Fruit fly (Drosophila melanogaster) whole organism, pupa: Measurements from ENCODE around the gene CG11898.

Experiments used
- CG10348 ChIP-seq: fragments of 200-800 bp; sonication (Bioruptor generic); IDR thresholded peaks from 2 replicates; pipeline ENCODE4 v1.3.6; 2022; ENCODE audit warnings: missing biosample characterization, missing genetic modification characterization
- CG12605 ChIP-seq: fragments of 200-800 bp; sonication (Bioruptor generic); IDR thresholded peaks from 2 replicates; pipeline ENCODE4 v1.3.6; 2022; ENCODE audit warnings: missing biosample characterization, missing genetic modification characterization
- CG13204 ChIP-seq: fragments of 200-800 bp; sonication (Bioruptor generic); optimal IDR thresholded peaks from 2 replicates; lab custom pipeline; 2018; ENCODE audit warnings: missing biosample characterization, mild to moderate bottlenecking, missing genetic modification characterization, moderate library complexity
- CG14655 ChIP-seq: fragments of 200-800 bp; sonication (Bioruptor generic); optimal IDR thresholded peaks from 3 replicates; lab custom pipeline; 2017; ENCODE audit warnings: mild to moderate bottlenecking, missing biosample characterization, missing genetic modification reagents, missing genetic modification characterization
- CG15710 ChIP-seq: fragments of 200-800 bp; sonication (Bioruptor generic); optimal IDR thresholded peaks from 2 replicates; lab custom pipeline; 2018; ENCODE audit warnings: missing biosample characterization, mild to moderate bottlenecking, missing genetic modification characterization, moderate library complexity
- CG17806 ChIP-seq: fragments of 200-800 bp; sonication (Bioruptor generic); optimal IDR thresholded peaks from 2 replicates; lab custom pipeline; 2018; ENCODE audit warnings: missing biosample characterization, mild to moderate bottlenecking, missing genetic modification characterization, moderate library complexity
- CG32121 ChIP-seq: fragments of 200-800 bp; sonication (Bioruptor generic); IDR thresholded peaks from 2 replicates; pipeline ENCODE4 v1.3.6; 2022; ENCODE audit warnings: missing biosample characterization, missing genetic modification characterization
- CG34367 ChIP-seq: fragments of 200-800 bp; sonication (Bioruptor generic); optimal IDR thresholded peaks from 2 replicates; lab custom pipeline; 2018; ENCODE audit warnings: missing biosample characterization, mild to moderate bottlenecking, missing genetic modification characterization
- CG4496 ChIP-seq: fragments of 200-800 bp; sonication (Bioruptor generic); IDR thresholded peaks from 3 replicates; pipeline ENCODE4 v1.3.6; 2022; ENCODE audit warnings: missing biosample characterization, missing genetic modification characterization
- CG8159 ChIP-seq: fragments of 200-800 bp; sonication (Bioruptor generic); optimal IDR thresholded peaks from 3 replicates; lab custom pipeline; 2018; ENCODE audit warnings: missing biosample characterization, mild to moderate bottlenecking, missing genetic modification characterization, moderate library complexity
- CG8301 ChIP-seq: fragments of 200-800 bp; sonication (Bioruptor generic); optimal IDR thresholded peaks from 2 replicates; lab custom pipeline; 2018; ENCODE audit warnings: missing biosample characterization, mild to moderate bottlenecking, missing genetic modification characterization
- CG9948 ChIP-seq: fragments of 200-800 bp; sonication (Bioruptor generic); optimal IDR thresholded peaks from 2 replicates; lab custom pipeline; 2018; ENCODE audit warnings: missing biosample characterization, mild to moderate bottlenecking, missing genetic modification characterization, moderate library complexity
- D1 ChIP-seq: fragments of 200-800 bp; sonication (Bioruptor generic); optimal IDR thresholded peaks from 2 replicates; lab custom pipeline; 2018; ENCODE audit warnings: missing biosample characterization, mild to moderate bottlenecking, missing genetic modification characterization, moderate library complexity
- EcR ChIP-seq: fragments of 200-800 bp; sonication (Bioruptor generic); optimal IDR thresholded peaks from 3 replicates; lab custom pipeline; 2019; ENCODE audit warnings: missing biosample characterization, missing genetic modification characterization, mild to moderate bottlenecking, moderate library complexity, missing genetic modification reagents
- Ets98B ChIP-seq: fragments of 200-800 bp; sonication (Bioruptor generic); IDR thresholded peaks from 2 replicates; pipeline ENCODE4 v1.3.6; 2022; ENCODE audit warnings: missing biosample characterization, missing genetic modification characterization
- Pif1A ChIP-seq: fragments of 200-800 bp; sonication (Bioruptor generic); optimal IDR thresholded peaks from 3 replicates; lab custom pipeline; 2016; ENCODE audit warnings: missing biosample characterization, missing genetic modification characterization
- Pif1B ChIP-seq: fragments of 200-800 bp; sonication (Bioruptor generic); optimal IDR thresholded peaks from 3 replicates; lab custom pipeline; 2016; ENCODE audit warnings: missing biosample characterization, missing genetic modification characterization
- Snoo ChIP-seq: fragments of 200-800 bp; sonication (Bioruptor generic); optimal IDR thresholded peaks from 3 replicates; lab custom pipeline; 2017; ENCODE audit warnings: missing biosample characterization, mild to moderate bottlenecking, missing genetic modification characterization, inconsistent platforms
- fd96Ca ChIP-seq: fragments of 200-800 bp; sonication (Bioruptor generic); IDR thresholded peaks from 3 replicates; pipeline ENCODE4 v1.3.6; 2022; ENCODE audit warnings: missing biosample characterization, missing genetic modification characterization
- gl ChIP-seq: fragments of 200-800 bp; sonication (Bioruptor generic); optimal IDR thresholded peaks from 2 replicates; lab custom pipeline; 2018; ENCODE audit warnings: missing biosample characterization, mild to moderate bottlenecking, missing genetic modification characterization
- rn ChIP-seq: fragments of 200-800 bp; sonication (Bioruptor generic); IDR thresholded peaks from 2 replicates; pipeline ENCODE4 v1.3.6; 2022; ENCODE audit warnings: missing biosample characterization, missing genetic modification characterization

Gene CG11898

dm6 chr3R:29217309-29217708 is 51.9 kb downstream of the CG11898 start:
- TF ChIP-seq CG8159 (tag; lab: Kevin White, UChicago) (no peak), EcR (GFP tag; lab: Kevin White, UChicago) (peak; percentile 2)

dm6 chr3R:29218001-29218400 is 52.6 kb downstream of the CG11898 start:
- TF ChIP-seq CG8159 (tag; lab: Kevin White, UChicago): peak; percentile 3
- TF ChIP-seq Pif1A (GFP tag; lab: Kevin White, UChicago): no peak
- peak; percentile 16 for TF ChIP-seq CG8301 (tag; lab: Kevin White, UChicago)
- TF ChIP-seq CG15710 (tag; lab: Kevin White, UChicago): no peak

dm6 chr3R:29219948-29220347 is 54.5 kb downstream of the CG11898 start, which contains the start of gene eEF1gamma:
Gene eEF1gamma (plus strand): TSS chr3R:29220172.
- TF ChIP-seq CG32121 (GFP tag; lab: Robert Waterston, UW) (peak; percentile 86), CG4496 (GFP tag; lab: Robert Waterston, UW) (peak; percentile 93), CG9948 (tag; lab: Kevin White, UChicago) (peak; percentile 57), rn (GFP tag; lab: Robert Waterston, UW) (peak; percentile 67; the same call in 1 of the 2 replicates), Snoo (tag; lab: Kevin White, UChicago) (peak; percentile 96), fd96Ca (GFP tag; lab: Robert Waterston, UW) (peak; percentile 85), CG8301 (tag; lab: Kevin White, UChicago) (peak; percentile 72), Pif1A (GFP tag; lab: Kevin White, UChicago) (no peak), D1 (tag; lab: Kevin White, UChicago) (no peak), CG34367 (tag; lab: Kevin White, UChicago) (peak; percentile 88), CG13204 (no peak), CG17806 (tag; lab: Kevin White, UChicago) (peak; percentile 65), gl (peak; percentile 86), Pif1B (peak; percentile 76), Ets98B (GFP tag; lab: Robert Waterston, UW) (peak; percentile 78), CG12605 (GFP tag; lab: Robert Waterston, UW) (peak; percentile 78), CG10348 (GFP tag; lab: Robert Waterston, UW) (no peak), CG8159 (tag; lab: Kevin White, UChicago) (peak; percentile 76), CG14655 (GFP tag; lab: Kevin White, UChicago) (no peak), EcR (GFP tag; lab: Kevin White, UChicago) (peak; percentile 15), CG15710 (tag; lab: Kevin White, UChicago) (peak; percentile 82)

- TF ChIP-seq CG15710 (tag; lab: Kevin White, UChicago): no peak
- TF ChIP-seq CG14655 (GFP tag; lab: Kevin White, UChicago): no peak
- TF ChIP-seq gl: no peak
- no peak for TF ChIP-seq CG13204
- no peak for TF ChIP-seq CG8301 (tag; lab: Kevin White, UChicago)
- TF ChIP-seq EcR (GFP tag; lab: Kevin White, UChicago): no peak
- no peak for TF ChIP-seq CG9948 (tag; lab: Kevin White, UChicago)
- no peak for TF ChIP-seq CG8159 (tag; lab: Kevin White, UChicago)
- TF ChIP-seq CG32121 (GFP tag; lab: Robert Waterston, UW): no peak
- TF ChIP-seq Ets98B (GFP tag; lab: Robert Waterston, UW): no peak
- no peak for TF ChIP-seq fd96Ca (GFP tag; lab: Robert Waterston, UW)
- no peak for TF ChIP-seq CG34367 (tag; lab: Kevin White, UChicago)
- TF ChIP-seq rn (GFP tag; lab: Robert Waterston, UW): no peak
- TF ChIP-seq CG10348 (GFP tag; lab: Robert Waterston, UW): no peak
Observed at dm6 chr3R:29220585-29220984, 55.1 kb downstream of the CG11898 start.
